Worm (Caenorhabditis elegans): ENCODE measurements around the gene nmad-1.

nmad-1 gene

DNA sequence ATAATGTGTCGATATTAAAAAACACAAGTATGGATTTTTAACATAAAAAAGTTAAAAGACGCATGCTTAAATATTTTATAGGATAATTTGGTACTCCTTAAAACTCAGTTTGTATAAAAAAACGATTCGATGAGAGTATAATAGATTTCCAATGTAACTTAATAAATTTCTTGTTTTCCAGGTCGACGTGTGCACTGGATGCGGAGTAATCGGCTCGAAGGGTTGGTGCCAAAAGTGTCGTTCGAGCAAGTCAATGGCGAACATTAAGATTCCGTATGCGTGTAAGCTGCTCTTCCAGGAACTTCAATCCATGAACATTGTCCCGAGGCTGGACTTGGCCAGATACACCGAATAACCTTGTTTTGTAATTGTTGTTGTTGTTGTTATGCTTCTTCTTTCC, 9.6 kb upstream of the nmad-1 start:
- TF ChIP-seq ceh-88 (GFP tag; IDR thresholded peaks at IDR 0.05), result no peak
- no peak for TF ChIP-seq elt-3 (tag; optimal IDR thresholded peaks at IDR 0.05)
- no peak for TF ChIP-seq lin-15B (tag; optimal IDR thresholded peaks at IDR 0.05)
- TF ChIP-seq ztf-4 (tag; optimal IDR thresholded peaks at IDR 0.05), result no peak
- TF ChIP-seq ztf-11 (tag; optimal IDR thresholded peaks at IDR 0.05), result no peak
- no peak for TF ChIP-seq snpc-4 (tag; optimal IDR thresholded peaks at IDR 0.05)
- TF ChIP-seq unc-86 (tag; optimal IDR thresholded peaks at IDR 0.05), result no peak
- TF ChIP-seq lsy-2 (tag; optimal IDR thresholded peaks at IDR 0.05), result no peak
- no peak for TF ChIP-seq nhr-71 (tag; optimal IDR thresholded peaks at IDR 0.05)
- no peak for TF ChIP-seq nhr-12 (tag; optimal IDR thresholded peaks at IDR 0.05)
- no peak for TF ChIP-seq ceh-63 (GFP tag; optimal IDR thresholded peaks at IDR 0.05)
- TF ChIP-seq elt-2 (tag; optimal IDR thresholded peaks at IDR 0.05), result no peak
- no peak for TF ChIP-seq egl-13 (tag; optimal IDR thresholded peaks at IDR 0.05)
- no peak for TF ChIP-seq ceh-82 (tag; optimal IDR thresholded peaks at IDR 0.05)
- no peak for TF ChIP-seq unc-98 (GFP tag; IDR thresholded peaks at IDR 0.05)
- no peak for TF ChIP-seq unc-62 (GFP tag; optimal IDR thresholded peaks at IDR 0.05)
- TF ChIP-seq tbx-2 (tag; optimal IDR thresholded peaks at IDR 0.05), result no peak
- no peak for TF ChIP-seq ceh-90 (tag; optimal IDR thresholded peaks at IDR 0.05)

DNA sequence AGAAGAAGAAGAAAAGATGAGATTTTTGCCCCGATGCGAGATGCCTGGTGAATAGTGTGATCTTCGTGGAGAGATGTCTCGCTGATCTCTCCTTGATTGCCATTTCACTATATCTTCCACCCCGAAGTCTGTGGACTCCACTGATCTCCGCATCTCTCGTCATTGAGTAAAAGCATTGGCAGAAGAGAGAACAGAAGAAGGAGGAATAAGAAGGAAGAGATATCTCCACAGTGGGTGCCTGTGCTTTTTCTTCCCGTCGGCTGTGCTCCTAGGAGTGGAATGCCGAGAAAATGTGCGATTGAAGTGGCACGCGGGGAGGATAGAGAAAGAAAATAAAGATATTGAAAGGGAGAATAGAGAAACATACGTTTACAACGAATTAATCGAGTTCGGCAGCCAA, 8.9 kb upstream of the nmad-1 start:
- TF ChIP-seq mep-1 (tag; optimal IDR thresholded peaks at IDR 0.05) (peak; percentile 12), unc-62 (GFP tag; optimal IDR thresholded peaks at IDR 0.05) (no peak), lir-3 (tag; optimal IDR thresholded peaks at IDR 0.05; ENCODE audit: poor library complexity) (no peak), ces-1 (GFP tag; optimal IDR thresholded peaks at IDR 0.05) (no peak), lin-15B (tag; optimal IDR thresholded peaks at IDR 0.05) (no peak), nhr-12 (tag; optimal IDR thresholded peaks at IDR 0.05) (no peak), nhr-84 (tag; optimal IDR thresholded peaks at IDR 0.05) (no peak), snpc-4 (tag; optimal IDR thresholded peaks at IDR 0.05) (no peak), xbp-1 (tag; optimal IDR thresholded peaks at IDR 0.05) (no peak), ama-1 (optimal IDR thresholded peaks at IDR 0.05) (no peak), ceh-82 (tag; optimal IDR thresholded peaks at IDR 0.05) (no peak), C16A3.4 (tag; optimal IDR thresholded peaks at IDR 0.05) (no peak), F16B12.6 (tag; optimal IDR thresholded peaks at IDR 0.05) (no peak), lsy-2 (tag; optimal IDR thresholded peaks at IDR 0.05) (peak; percentile 10 to 49), fos-1 (tag; optimal IDR thresholded peaks at IDR 0.05) (no peak), hpl-2 (GFP tag; optimal IDR thresholded peaks at IDR 0.05) (no peak), swsn-7 (tag; optimal IDR thresholded peaks at IDR 0.05) (peak; percentile 15), snu-23 (GFP tag; optimal IDR thresholded peaks at IDR 0.05) (peak; percentile 41), egl-27 (tag; optimal IDR thresholded peaks at IDR 0.05) (no peak), sox-4 (tag; optimal IDR thresholded peaks at IDR 0.05) (no peak), ztf-4 (tag; optimal IDR thresholded peaks at IDR 0.05) (no peak), lin-39 (tag; optimal IDR thresholded peaks at IDR 0.05) (no peak), sup-37 (GFP tag; optimal IDR thresholded peaks at IDR 0.05) (no peak), nhr-76 (tag; optimal IDR thresholded peaks at IDR 0.05) (no peak), blmp-1 (tag; optimal IDR thresholded peaks at IDR 0.05) (peak; percentile 20), irx-1 (tag; optimal IDR thresholded peaks at IDR 0.05) (no peak), pag-3 (tag; optimal IDR thresholded peaks at IDR 0.05; ENCODE audit: borderline replicate concordance, insufficient read depth) (peak; percentile 97), mab-9 (GFP tag; IDR thresholded peaks at IDR 0.05) (no peak), efl-1 (optimal IDR thresholded peaks at IDR 0.05) (peak; percentile 11 to 19), efl-1 (GFP tag; optimal IDR thresholded peaks at IDR 0.05 in 1 of 2) (peak in 1 of 2 experiments; percentile 87), C04F5.9 (tag; optimal IDR thresholded peaks at IDR 0.05) (no peak), unc-86 (tag; optimal IDR thresholded peaks at IDR 0.05) (no peak), ceh-90 (tag; optimal IDR thresholded peaks at IDR 0.05) (no peak), jun-1 (tag; optimal IDR thresholded peaks at IDR 0.05) (no peak), fkh-8 (tag; optimal IDR thresholded peaks at IDR 0.05) (no peak), ceh-8 (GFP tag; optimal IDR thresholded peaks at IDR 0.05) (no peak), dsc-1 (tag; optimal IDR thresholded peaks at IDR 0.05) (peak; percentile 69), tlp-1 (tag; optimal IDR thresholded peaks at IDR 0.05) (no peak), lin-14 (GFP tag; optimal IDR thresholded peaks at IDR 0.05) (peak; percentile 75), zag-1 (tag; optimal IDR thresholded peaks at IDR 0.05) (no peak), mdl-1 (tag; optimal IDR thresholded peaks at IDR 0.05) (peak in 1 of 2 experiments; percentile 25), unc-30 (tag; optimal IDR thresholded peaks at IDR 0.05) (no peak), nhr-20 (tag; optimal IDR thresholded peaks at IDR 0.05) (peak; percentile 24)
